Fruit fly (Drosophila melanogaster) whole organism, embryonic: ENCODE measurements around the gene CG4658.

ENCODE experiments used
- Bdp1 ChIP-seq: fragments of 200-800 bp; sonication (Bioruptor generic); optimal IDR thresholded peaks from 3 replicates; lab custom pipeline; 2016; ENCODE audit warnings: missing biosample characterization, missing genetic modification characterization
- Bgb ChIP-seq: fragments of 200-800 bp; sonication (Bioruptor generic); IDR thresholded peaks from 2 replicates; pipeline ENCODE4 v1.3.6; 2022; ENCODE audit warnings: missing biosample characterization, missing genetic modification characterization; ENCODE audit not compliant: partially characterized antibody
- Blimp-1 ChIP-seq: fragments of 200-800 bp; sonication (Bioruptor generic); optimal IDR thresholded peaks from 3 replicates; lab custom pipeline; 2018; ENCODE audit warnings: missing biosample characterization, missing genetic modification characterization, mild to moderate bottlenecking, moderate library complexity, missing genetic modification reagents
- Bteb2 ChIP-seq: fragments of 200-800 bp; sonication (Bioruptor generic); optimal IDR thresholded peaks from 2 replicates; lab custom pipeline; 2016; ENCODE audit warnings: missing biosample characterization, missing genetic modification characterization
- CG10543 ChIP-seq: fragments of 200-800 bp; sonication (Bioruptor generic); optimal IDR thresholded peaks from 3 replicates; lab custom pipeline; 2017; ENCODE audit warnings: missing biosample characterization, mild to moderate bottlenecking, missing genetic modification characterization, moderate library complexity
- CG10565 ChIP-seq: fragments of 200-800 bp; sonication (Bioruptor generic); optimal IDR thresholded peaks from 3 replicates; lab custom pipeline; 2016; ENCODE audit warnings: missing biosample characterization, mild to moderate bottlenecking, missing genetic modification characterization
- CG11504 ChIP-seq: fragments of 200-800 bp; sonication (Bioruptor generic); optimal IDR thresholded peaks from 3 replicates; lab custom pipeline; 2019; ENCODE audit warnings: missing biosample characterization, mild to moderate bottlenecking, missing genetic modification characterization, moderate library complexity
- CG11560 ChIP-seq: fragments of 200-800 bp; sonication (Bioruptor generic); IDR thresholded peaks from 3 replicates; pipeline ENCODE4 v1.3.6; 2022; ENCODE audit warnings: missing biosample characterization, missing genetic modification characterization
- CG11695 ChIP-seq: fragments of 200-800 bp; sonication (Bioruptor generic); IDR thresholded peaks from 3 replicates; pipeline ENCODE4 v1.3.6; 2022; ENCODE audit warnings: missing biosample characterization, missing genetic modification characterization
- CG11696 ChIP-seq: fragments of 200-800 bp; sonication (Bioruptor generic); IDR thresholded peaks from 2 replicates; pipeline ENCODE4 v1.3.6; 2022; ENCODE audit warnings: missing biosample characterization, missing genetic modification characterization
- CG13296 ChIP-seq: fragments of 200-800 bp; sonication (Bioruptor generic); optimal IDR thresholded peaks from 3 replicates; lab custom pipeline; 2018; ENCODE audit warnings: missing biosample characterization, mild to moderate bottlenecking, missing genetic modification characterization
- CG14014 ChIP-seq: fragments of 200-800 bp; sonication (Bioruptor generic); IDR thresholded peaks from 2 replicates; pipeline ENCODE4 v1.3.6; 2022; ENCODE audit warnings: missing biosample characterization, missing genetic modification characterization
- CG15011 ChIP-seq: fragments of 200-800 bp; sonication (Bioruptor generic); optimal IDR thresholded peaks from 3 replicates; lab custom pipeline; 2018; ENCODE audit warnings: missing biosample characterization, mild to moderate bottlenecking, missing genetic modification characterization
- CG15269 ChIP-seq: fragments of 200-800 bp; sonication (Bioruptor generic); optimal IDR thresholded peaks from 2 replicates; lab custom pipeline; 2018; ENCODE audit warnings: missing biosample characterization, mild to moderate bottlenecking, missing genetic modification characterization, moderate library complexity
- CG15479 ChIP-seq: fragments of 200-800 bp; sonication (Bioruptor generic); optimal IDR thresholded peaks from 3 replicates; lab custom pipeline; 2019; ENCODE audit warnings: missing biosample characterization, mild to moderate bottlenecking, missing genetic modification characterization, moderate library complexity
- CG17612 ChIP-seq: fragments of 200-800 bp; sonication (Bioruptor generic); IDR thresholded peaks from 2 replicates; pipeline ENCODE4 v1.3.6; 2022; ENCODE audit warnings: missing biosample characterization, missing genetic modification characterization
- CG18764 ChIP-seq: fragments of 200-800 bp; sonication (Bioruptor generic); optimal IDR thresholded peaks from 3 replicates; lab custom pipeline; 2016; ENCODE audit warnings: missing biosample characterization, missing genetic modification characterization
- CG2678 ChIP-seq: fragments of 200-800 bp; sonication (Bioruptor generic); optimal IDR thresholded peaks from 3 replicates; lab custom pipeline; 2019; ENCODE audit warnings: missing biosample characterization, mild to moderate bottlenecking, missing genetic modification characterization, moderate library complexity
- CG2712 ChIP-seq: fragments of 200-800 bp; optimal IDR thresholded peaks from 3 replicates; lab custom pipeline; 2019; ENCODE audit warnings: missing biosample characterization, mild to moderate bottlenecking, missing genetic modification characterization, moderate library complexity
- CG30431 ChIP-seq: fragments of 200-800 bp; sonication (Bioruptor generic); optimal IDR thresholded peaks from 2 replicates; lab custom pipeline; 2017; ENCODE audit warnings: missing biosample characterization, missing genetic modification characterization
- CG34376 ChIP-seq: fragments of 200-800 bp; sonication (Bioruptor generic); optimal IDR thresholded peaks from 2 replicates; lab custom pipeline; 2018; ENCODE audit warnings: missing biosample characterization, mild to moderate bottlenecking, missing genetic modification characterization
- CG3995 ChIP-seq: fragments of 200-800 bp; sonication (Bioruptor generic); optimal IDR thresholded peaks from 3 replicates; lab custom pipeline; 2016; ENCODE audit warnings: missing biosample characterization, missing genetic modification characterization
- CG4328 ChIP-seq: fragments of 200-800 bp; sonication (Bioruptor generic); optimal IDR thresholded peaks from 3 replicates; lab custom pipeline; 2017; ENCODE audit warnings: missing biosample characterization, missing genetic modification reagents, missing genetic modification characterization
- CG4360 ChIP-seq: fragments of 200-800 bp; sonication (Bioruptor generic); IDR thresholded peaks from 2 replicates; pipeline ENCODE4 v1.3.6; 2022; ENCODE audit warnings: missing biosample characterization, missing genetic modification characterization
- CG43689 ChIP-seq: fragments of 200-800 bp; sonication (Bioruptor generic); IDR thresholded peaks from 2 replicates; pipeline ENCODE4 v1.3.6; 2022; ENCODE audit warnings: missing biosample characterization, missing genetic modification characterization
- CG4820 ChIP-seq: fragments of 200-800 bp; sonication (Bioruptor generic); optimal IDR thresholded peaks from 3 replicates; lab custom pipeline; 2016; ENCODE audit warnings: missing biosample characterization, missing genetic modification characterization
- CG6272 ChIP-seq: fragments of 200-800 bp; sonication (Bioruptor generic); IDR thresholded peaks from 2 replicates; pipeline ENCODE4 v1.3.6; 2022; ENCODE audit warnings: missing biosample characterization, missing genetic modification characterization
- D19A ChIP-seq: fragments of 200-800 bp; optimal IDR thresholded peaks from 3 replicates; lab custom pipeline; 2019; ENCODE audit warnings: missing biosample characterization, mild to moderate bottlenecking, missing genetic modification characterization, moderate library complexity
- Dip2 ChIP-seq: fragments of 200-800 bp; sonication (Bioruptor generic); IDR thresholded peaks from 2 replicates; pipeline ENCODE4 v1.3.6; 2022; ENCODE audit warnings: missing biosample characterization, missing genetic modification characterization
- Dip3 ChIP-seq: fragments of 200-800 bp; sonication (Bioruptor generic); optimal IDR thresholded peaks from 3 replicates; lab custom pipeline; 2016; ENCODE audit warnings: missing biosample characterization, missing genetic modification characterization
- PHDP ChIP-seq: fragments of 200-800 bp; sonication (Bioruptor generic); optimal IDR thresholded peaks from 3 replicates; lab custom pipeline; 2018; ENCODE audit warnings: missing biosample characterization, mild to moderate bottlenecking, missing genetic modification characterization, moderate library complexity
- Scr ChIP-seq: fragments of 200-800 bp; sonication (Bioruptor generic); IDR thresholded peaks from 2 replicates; pipeline ENCODE4 v1.3.6; 2022; ENCODE audit warnings: missing biosample characterization, missing genetic modification characterization; ENCODE audit not compliant: partially characterized antibody
- TFAM ChIP-seq: fragments of 200-800 bp; sonication (Bioruptor generic); optimal IDR thresholded peaks from 2 replicates; lab custom pipeline; 2017; ENCODE audit warnings: missing biosample characterization, missing genetic modification characterization, inconsistent platforms
- ac ChIP-seq: fragments of 200-800 bp; sonication (Bioruptor generic); optimal IDR thresholded peaks from 3 replicates; lab custom pipeline; 2017; ENCODE audit warnings: missing biosample characterization, mild to moderate bottlenecking, missing genetic modification characterization
- bab2 ChIP-seq: fragments of 200-800 bp; sonication (Bioruptor generic); optimal IDR thresholded peaks from 2 replicates; lab custom pipeline; 2016; ENCODE audit warnings: missing biosample characterization, missing genetic modification characterization
- bsh ChIP-seq, 2 experiments: fragments of 200-800 bp; sonication (Bioruptor generic); optimal IDR thresholded peaks; 2 replicates each; lab custom pipeline; 2017 to 2018; ENCODE audit warnings: mild to moderate bottlenecking in 2 of 2, missing biosample characterization in 2 of 2, missing genetic modification characterization in 2 of 2, moderate library complexity in 1 of 2
- crol ChIP-seq: fragments of 200-800 bp; sonication (Bioruptor generic); IDR thresholded peaks from 2 replicates; pipeline ENCODE4 v1.3.6; 2022; ENCODE audit warnings: missing biosample characterization, missing genetic modification characterization
- cwo ChIP-seq: fragments of 200-800 bp; sonication (Bioruptor generic); optimal IDR thresholded peaks from 3 replicates; lab custom pipeline; 2017; ENCODE audit warnings: missing biosample characterization, missing genetic modification characterization, mild to moderate bottlenecking, moderate library complexity, missing genetic modification reagents
- disco-r ChIP-seq: fragments of 200-800 bp; sonication (Bioruptor generic); optimal IDR thresholded peaks from 2 replicates; lab custom pipeline; 2016; ENCODE audit warnings: missing biosample characterization, missing genetic modification characterization
- ems ChIP-seq: fragments of 200-800 bp; sonication (Bioruptor generic); optimal IDR thresholded peaks from 3 replicates; lab custom pipeline; 2016; ENCODE audit warnings: missing biosample characterization, missing genetic modification characterization
- fd3F ChIP-seq: fragments of 200-800 bp; sonication (Bioruptor generic); optimal IDR thresholded peaks from 2 replicates; lab custom pipeline; 2018; ENCODE audit warnings: missing biosample characterization, mild to moderate bottlenecking, missing genetic modification characterization, moderate library complexity
- gcm ChIP-seq: fragments of 200-800 bp; sonication (Bioruptor generic); optimal IDR thresholded peaks from 2 replicates; lab custom pipeline; 2019; ENCODE audit warnings: missing biosample characterization, mild to moderate bottlenecking, missing genetic modification characterization, moderate library complexity
- hth ChIP-seq: fragments of >200 bp; optimal IDR thresholded peaks from 2 replicates; lab custom pipeline; 2017; ENCODE audit warnings: inconsistent platforms
- jing ChIP-seq: fragments of 200-800 bp; sonication (Bioruptor generic); optimal IDR thresholded peaks from 2 replicates; lab custom pipeline; 2018; ENCODE audit warnings: missing biosample characterization, mild to moderate bottlenecking, missing genetic modification characterization
- jumu ChIP-seq: fragments of 200-800 bp; sonication (Bioruptor generic); optimal IDR thresholded peaks from 3 replicates; lab custom pipeline; 2016; ENCODE audit warnings: missing biosample characterization, missing genetic modification characterization
- psq ChIP-seq: fragments of 200-800 bp; sonication (Bioruptor generic); optimal IDR thresholded peaks from 2 replicates; lab custom pipeline; 2017; ENCODE audit warnings: missing biosample characterization, missing genetic modification characterization
- pum ChIP-seq: fragments of 200-800 bp; sonication (Bioruptor generic); optimal IDR thresholded peaks from 2 replicates; lab custom pipeline; 2016; ENCODE audit warnings: missing biosample characterization, missing genetic modification characterization
- ranshi ChIP-seq: fragments of 200-800 bp; sonication (Bioruptor generic); IDR thresholded peaks from 2 replicates; pipeline ENCODE4 v1.3.6; 2022; ENCODE audit warnings: missing biosample characterization, missing genetic modification characterization
- sens-2 ChIP-seq: fragments of 200-800 bp; sonication (Bioruptor generic); IDR thresholded peaks from 2 replicates; pipeline ENCODE4 v1.3.6; 2022; ENCODE audit warnings: missing biosample characterization, missing genetic modification characterization
- ttk ChIP-seq: fragments of 200-800 bp; sonication (Bioruptor generic); IDR thresholded peaks from 2 replicates; pipeline ENCODE4 v2.1.2; 2022; ENCODE audit warnings: missing biosample characterization, missing genetic modification characterization
- twi ChIP-seq: fragments of 200-800 bp; optimal IDR thresholded peaks from 2 replicates; lab custom pipeline; 2019; ENCODE audit warnings: missing biosample characterization, mild to moderate bottlenecking, missing genetic modification characterization, moderate library complexity

Gene CG4658

DNA sequence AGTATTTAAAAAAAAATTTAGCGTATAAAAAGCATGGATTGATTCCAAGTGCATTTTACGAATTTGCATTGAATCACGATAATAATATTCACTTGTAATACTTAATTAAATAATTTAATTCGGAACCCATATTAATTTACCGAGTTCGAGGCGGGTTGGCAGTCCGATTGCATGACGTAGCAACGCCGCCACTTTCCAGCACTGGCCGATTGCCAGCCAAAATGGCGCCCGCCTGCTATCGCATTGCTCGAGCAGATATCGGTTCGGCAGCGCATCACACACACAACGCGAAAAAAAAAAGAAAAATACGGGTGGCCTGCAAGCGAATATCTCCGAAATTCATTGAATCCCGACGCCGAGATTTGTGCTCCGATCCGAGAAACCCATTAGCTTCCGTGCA, 46.7 kb downstream of the CG4658 start, which contains the start of gene Ndf (continued):
- TF ChIP-seq bsh (GFP tag; optimal IDR thresholded peaks at IDR 0.05; lab: Kevin White, UChicago) (peak in 1 of 2 experiments; percentile 33), CG3995 (GFP tag; lab: Kevin White, UChicago) (peak; percentile 47), cwo (GFP tag; lab: Kevin White, UChicago) (peak; percentile 31), PHDP (tag; lab: Kevin White, UChicago) (peak; percentile 59), CG13296 (GFP tag; lab: Kevin White, UChicago) (peak; percentile 61), gcm (GFP tag; lab: Kevin White, UChicago) (peak; percentile 59), ttk (peak; percentile 39; the same call in 1 of the 2 replicates), Dip2 (GFP tag; lab: Robert Waterston, UW) (no peak), CG14014 (GFP tag; lab: Robert Waterston, UW) (peak; percentile 72), CG30431 (GFP tag; lab: Kevin White, UChicago) (peak; percentile 32), Bgb (GFP tag; lab: Robert Waterston, UW) (peak; percentile 87), D19A (tag; lab: Kevin White, UChicago) (peak; percentile 35), CG15011 (GFP tag; lab: Kevin White, UChicago) (no peak), CG18764 (GFP tag; lab: Kevin White, UChicago) (peak; percentile 63), CG2678 (peak; percentile 64), CG43689 (GFP tag; lab: Robert Waterston, UW) (no peak), sens-2 (GFP tag; lab: Robert Waterston, UW) (0 out of 2 replicates have a peak, but pooled peaks have one; percentile 8), CG34376 (GFP tag; lab: Kevin White, UChicago) (peak; percentile 55), twi (peak; percentile 6), jumu (GFP tag; lab: Kevin White, UChicago) (peak; percentile 33), Bteb2 (GFP tag; lab: Kevin White, UChicago) (peak; percentile 29), ac (GFP tag; lab: Kevin White, UChicago) (no peak), disco-r (no peak), psq (GFP tag; lab: Kevin White, UChicago) (no peak), Dip3 (GFP tag; lab: Kevin White, UChicago) (peak; percentile 58), Scr (GFP tag; lab: Robert Waterston, UW) (peak; percentile 71), pum (GFP tag; lab: Kevin White, UChicago) (peak; percentile 5), bab2 (GFP tag; lab: Kevin White, UChicago) (peak; percentile 39), hth (lab: Kevin White, UChicago) (no peak), CG10565 (GFP tag; lab: Kevin White, UChicago) (no peak), jing (GFP tag; lab: Kevin White, UChicago) (no peak), CG11696 (GFP tag; lab: Robert Waterston, UW) (0 out of 2 replicates have a peak, but pooled peaks have one; percentile 30), ranshi (peak; percentile 70; the same call in 1 of the 2 replicates), CG11560 (no peak), CG11504 (tag; lab: Kevin White, UChicago) (no peak), CG2712 (tag; lab: Kevin White, UChicago) (peak; percentile 75), Blimp-1 (GFP tag; lab: Kevin White, UChicago) (no peak), CG15479 (no peak), CG6272 (peak; percentile 59), CG4820 (peak; percentile 65), CG4328 (GFP tag; lab: Kevin White, UChicago) (peak; percentile 59), CG11695 (peak; percentile 38; the same call in 1 of the 3 replicates), Bdp1 (GFP tag; lab: Kevin White, UChicago) (peak; percentile 45), CG4360 (GFP tag; lab: Robert Waterston, UW) (0 out of 2 replicates have a peak, but pooled peaks have one; percentile 12), ems (GFP tag; lab: Kevin White, UChicago) (peak; percentile 31), TFAM (no peak), CG17612 (GFP tag; lab: Robert Waterston, UW) (0 out of 2 replicates have a peak, but pooled peaks have one; percentile 59), CG10543 (GFP tag; lab: Kevin White, UChicago) (peak; percentile 56), crol (GFP tag; lab: Robert Waterston, UW) (no peak), CG15269 (tag; lab: Kevin White, UChicago) (peak; percentile 17), fd3F (peak; percentile 50)
